Worm (Caenorhabditis elegans): ENCODE measurements around the gene tmc-2.

The tmc-2 gene

ce11 chrX:9274574-9274973, 28.9 kb upstream of the tmc-2 start, which contains the start of gene B0416.10:
Gene B0416.10, minus strand, starts transcription at chrX:9274674.
- no peak for TF ChIP-seq attf-3 (GFP tag; conservative IDR thresholded peaks at IDR 0.05)
- no peak for TF ChIP-seq him-1 (tag; optimal IDR thresholded peaks at IDR 0.05)
- TF ChIP-seq bed-1 (GFP tag; IDR thresholded peaks at IDR 0.05): no peak
- TF ChIP-seq lin-35 (GFP tag; optimal IDR thresholded peaks at IDR 0.05): no peak
- TF ChIP-seq atf-7 (tag; optimal IDR thresholded peaks at IDR 0.05): no peak
- no peak for TF ChIP-seq F37B4.10 (GFP tag; IDR thresholded peaks at IDR 0.05)
- no peak for TF ChIP-seq efl-1 (GFP tag; optimal IDR thresholded peaks at IDR 0.05)
- TF ChIP-seq somi-1 (GFP tag; optimal IDR thresholded peaks at IDR 0.05): no peak
- no peak for TF ChIP-seq snpc-3.4 (tag; optimal IDR thresholded peaks at IDR 0.05)
- TF ChIP-seq rpc-1 (optimal IDR thresholded peaks at IDR 0.05): no peak
- TF ChIP-seq rpc-1 (tag; optimal IDR thresholded peaks at IDR 0.05): no peak
- TF ChIP-seq rcor-1 (GFP tag; IDR thresholded peaks at IDR 0.05): no peak
- no peak for TF ChIP-seq ztf-25 (GFP tag; IDR thresholded peaks at IDR 0.05)
- TF ChIP-seq K12H6.12 (tag; optimal IDR thresholded peaks at IDR 0.05): no peak
- no peak for TF ChIP-seq tbp1 (GFP tag; optimal IDR thresholded peaks at IDR 0.05)
- TF ChIP-seq F23B12.7 (tag; optimal IDR thresholded peaks at IDR 0.05; ENCODE audit: insufficient read depth): no peak
- no peak for TF ChIP-seq ceh-79 (tag; optimal IDR thresholded peaks at IDR 0.05)
- no peak for TF ChIP-seq snpc-1.3 (tag; optimal IDR thresholded peaks at IDR 0.05; ENCODE audit: insufficient read depth)

- no peak for TF ChIP-seq ceh-100 (GFP tag; IDR thresholded peaks at IDR 0.05)
- no peak for TF ChIP-seq him-1 (tag; optimal IDR thresholded peaks at IDR 0.05)
- TF ChIP-seq ceh-40 (GFP tag; IDR thresholded peaks at IDR 0.05): no peak
- TF ChIP-seq aptf-3 (GFP tag; IDR thresholded peaks at IDR 0.05): no peak
- TF ChIP-seq D2030.7 (GFP tag; IDR thresholded peaks at IDR 0.05): no peak
- TF ChIP-seq ceh-27 (GFP tag; optimal IDR thresholded peaks at IDR 0.05): no peak
- TF ChIP-seq ztf-6 (GFP tag; IDR thresholded peaks at IDR 0.05): no peak
- TF ChIP-seq mes-4 (tag; optimal IDR thresholded peaks at IDR 0.05): no peak
- no peak for TF ChIP-seq akir-1 (GFP tag; optimal IDR thresholded peaks at IDR 0.05)
- no peak for TF ChIP-seq egl-44 (GFP tag; IDR thresholded peaks at IDR 0.05)
- TF ChIP-seq F22D6.2 (tag; optimal IDR thresholded peaks at IDR 0.05): no peak
- no peak for TF ChIP-seq rec-8 (tag; optimal IDR thresholded peaks at IDR 0.05)
Measured at ce11 chrX:9278653-9279052, 24.9 kb upstream of the tmc-2 start, which contains the start of gene B0416.4. Gene B0416.4, plus strand, starts transcription at chrX:9278953.

- no peak for TF ChIP-seq gei-17 (GFP tag; optimal IDR thresholded peaks at IDR 0.05)
- TF ChIP-seq lin-26 (GFP tag; IDR thresholded peaks at IDR 0.05): no peak
- TF ChIP-seq atf-7 (tag; optimal IDR thresholded peaks at IDR 0.05): no peak
- TF ChIP-seq ceh-27 (GFP tag; optimal IDR thresholded peaks at IDR 0.05): no peak
- no peak for TF ChIP-seq madf-10 (tag; optimal IDR thresholded peaks at IDR 0.05)
- TF ChIP-seq B0019.2 (GFP tag; conservative IDR thresholded peaks at IDR 0.05): no peak
- TF ChIP-seq ztf-26 (tag; optimal IDR thresholded peaks at IDR 0.05): no peak
- no peak for TF ChIP-seq hlh-12 (tag; optimal IDR thresholded peaks at IDR 0.05)
- no peak for TF ChIP-seq athp-1 (tag; optimal IDR thresholded peaks at IDR 0.05)
- TF ChIP-seq F39B2.1 (GFP tag; IDR thresholded peaks at IDR 0.05): no peak
- TF ChIP-seq F33H1.4 (GFP tag; IDR thresholded peaks at IDR 0.05): no peak
- TF ChIP-seq lin-54 (GFP tag; optimal IDR thresholded peaks at IDR 0.05): no peak
- TF ChIP-seq madf-3 (GFP tag; IDR thresholded peaks at IDR 0.05): no peak
- TF ChIP-seq ets-4 (GFP tag; optimal IDR thresholded peaks at IDR 0.05): no peak
- no peak for TF ChIP-seq zfh-2 (GFP tag; conservative IDR thresholded peaks at IDR 0.05)
- TF ChIP-seq F52B5.7 (tag; optimal IDR thresholded peaks at IDR 0.05): no peak
- TF ChIP-seq ceh-40 (GFP tag; IDR thresholded peaks at IDR 0.05): no peak
Measured at ce11 chrX:9283026-9283425, 20.5 kb upstream of the tmc-2 start, which contains the start of gene B0416.11. Gene B0416.11, minus strand, starts transcription at chrX:9283126.
